Fruit fly (Drosophila melanogaster): ENCODE results near the gene Tmtc2.
"Not testable (repeated sequence)": the region's sequence is repeated elsewhere in the genome, so short reads cannot be mapped to it uniquely, and the experiment has no call there.

Gene Tmtc2

DNA sequence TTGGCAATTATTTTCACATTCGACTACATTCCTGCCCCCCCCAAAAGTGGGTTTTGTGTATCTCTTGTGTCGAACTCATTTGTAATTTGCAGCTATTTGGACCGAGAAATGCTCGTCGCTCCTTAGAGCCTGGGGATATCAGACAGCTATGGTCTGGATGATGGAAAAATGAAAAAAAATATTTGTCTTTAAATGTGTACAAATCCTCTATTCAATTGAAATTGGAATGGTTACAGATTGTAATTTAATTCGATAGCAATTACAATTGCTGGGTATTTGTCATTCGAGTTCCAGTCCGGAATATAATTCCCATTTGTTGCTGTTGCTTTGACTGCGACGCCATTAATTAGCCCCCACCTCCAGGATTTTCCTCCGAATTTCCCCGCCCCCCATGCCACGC, 32.8 kb upstream of the Tmtc2 start:
- no peak for TF ChIP-seq woc (GFP tag; optimal IDR thresholded peaks at IDR 0.05)
- TF ChIP-seq psq (GFP tag; optimal IDR thresholded peaks at IDR 0.05), result no peak
- no peak for TF ChIP-seq CG9705 (GFP tag; optimal IDR thresholded peaks at IDR 0.05)
- no peak for TF ChIP-seq dl (GFP tag; optimal IDR thresholded peaks at IDR 0.05; ENCODE audit: insufficient read depth in 1 of 2, partially characterized antibody in 2 of 2)
- TF ChIP-seq Dfd (GFP tag; optimal IDR thresholded peaks at IDR 0.05), result no peak
- TF ChIP-seq pan (optimal IDR thresholded peaks at IDR 0.05), result no peak
- no peak for TF ChIP-seq Hr78 (GFP tag; optimal IDR thresholded peaks at IDR 0.05)
- TF ChIP-seq HLH106 (tag; optimal IDR thresholded peaks at IDR 0.05), result no peak

DNA sequence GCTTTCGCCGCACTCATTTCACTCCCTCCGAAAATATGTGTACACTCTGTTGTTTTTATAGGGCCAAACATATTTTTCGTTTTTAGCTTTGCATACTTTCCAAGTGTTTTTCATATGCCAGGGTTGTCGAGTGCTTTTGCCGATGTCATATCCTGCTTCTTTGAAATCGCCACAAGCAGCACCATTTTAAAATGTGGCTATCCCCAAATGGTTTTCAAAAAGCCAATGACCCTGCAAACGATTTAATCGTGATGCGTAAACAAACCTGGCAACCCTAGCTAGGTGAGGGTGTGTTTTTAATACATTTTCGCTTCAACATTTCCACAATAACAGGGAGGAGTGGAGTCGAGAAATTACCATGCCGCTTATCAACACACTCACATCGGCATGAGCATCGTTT, 30.1 kb upstream of the Tmtc2 start:
- TF ChIP-seq Dif (GFP tag; optimal IDR thresholded peaks at IDR 0.05; ENCODE audit: partially characterized antibody) (no peak), rgr (GFP tag; optimal IDR thresholded peaks at IDR 0.05) (no peak), fru (GFP tag; optimal IDR thresholded peaks at IDR 0.05) (peak; percentile 2), jim (GFP tag; optimal IDR thresholded peaks at IDR 0.05) (no peak), HLH106 (tag; optimal IDR thresholded peaks at IDR 0.05) (peak; percentile 2), foxo (GFP tag; optimal IDR thresholded peaks at IDR 0.05) (peak in 1 of 2 experiments; percentile 11), OdsH (GFP tag; optimal IDR thresholded peaks at IDR 0.05) (no peak), Dfd (GFP tag; optimal IDR thresholded peaks at IDR 0.05) (no peak), usp (GFP tag; optimal IDR thresholded peaks at IDR 0.05) (no peak)

DNA sequence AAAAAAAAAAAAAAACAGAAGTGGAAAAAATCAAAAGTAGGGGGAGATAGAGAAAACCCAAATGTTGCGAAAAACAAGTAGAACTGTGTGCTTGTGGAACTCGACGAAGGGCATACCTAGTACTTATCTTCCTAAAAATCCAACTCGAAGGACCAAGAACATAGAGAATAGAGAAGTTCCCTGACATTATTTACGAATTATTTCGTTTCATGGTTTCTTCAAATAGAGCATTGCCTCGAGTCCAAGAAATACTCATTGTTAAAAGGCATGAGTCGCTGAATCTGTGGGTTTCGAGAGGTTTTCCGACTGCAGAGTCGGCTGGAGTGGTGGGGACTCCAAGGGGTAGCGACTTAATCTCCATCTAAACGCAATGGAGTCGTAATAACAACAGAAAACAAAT, 29.4 kb upstream of the Tmtc2 start:
- TF ChIP-seq Hr78 (GFP tag; optimal IDR thresholded peaks at IDR 0.05) (no peak), brk (GFP tag; optimal IDR thresholded peaks at IDR 0.05) (no peak), h (GFP tag; optimal IDR thresholded peaks at IDR 0.05) (no peak), dmrt93B (GFP tag; optimal IDR thresholded peaks at IDR 0.05) (no peak)

DNA sequence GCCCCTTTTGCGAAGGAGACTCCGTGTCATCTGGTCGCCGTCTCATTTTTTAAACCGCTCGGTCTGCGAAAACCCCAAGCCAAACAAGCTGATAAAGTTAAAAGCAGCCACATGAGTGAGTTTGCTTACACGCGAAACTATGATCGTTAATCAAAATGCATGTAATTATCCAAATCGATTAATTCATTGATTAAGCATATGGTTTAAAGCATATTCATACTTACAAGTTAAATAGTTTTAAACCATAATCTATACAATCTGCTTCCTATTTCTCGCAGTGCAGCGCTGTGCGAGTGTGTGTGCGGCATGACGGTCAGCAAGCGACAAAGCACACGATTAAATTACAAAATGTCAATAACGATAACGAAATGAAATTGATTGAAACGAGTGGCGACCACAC, 27.1 kb upstream of the Tmtc2 start:
- peak; percentile 25 for TF ChIP-seq br (GFP tag; optimal IDR thresholded peaks at IDR 0.05)
- TF ChIP-seq fru (GFP tag; optimal IDR thresholded peaks at IDR 0.05), result peak; percentile 18
- TF ChIP-seq foxo (GFP tag; optimal IDR thresholded peaks at IDR 0.05), result no peak

DNA sequence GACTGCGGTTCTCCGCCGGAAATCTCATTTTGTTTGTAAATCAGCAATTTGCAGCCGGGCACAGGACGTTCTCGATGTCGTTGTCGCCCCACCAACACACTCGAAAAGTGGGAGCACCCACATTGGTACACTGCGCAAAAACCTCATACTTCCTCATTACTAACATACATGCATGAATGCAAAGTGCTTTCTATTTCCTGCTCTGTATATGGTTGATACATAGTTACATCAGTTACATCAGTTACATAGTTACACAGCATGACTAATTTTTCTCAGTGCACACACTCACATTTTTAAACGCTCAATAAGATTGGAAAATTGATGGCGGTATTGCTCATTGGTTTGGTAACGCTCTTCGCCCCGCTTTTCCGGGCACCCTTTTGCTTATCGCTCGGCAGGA, 25.5 kb upstream of the Tmtc2 start:
- TF ChIP-seq ey (GFP tag; optimal IDR thresholded peaks at IDR 0.05) (no peak), HLH106 (tag; optimal IDR thresholded peaks at IDR 0.05) (no peak), sage (GFP tag; optimal IDR thresholded peaks at IDR 0.05) (no peak), brk (GFP tag; optimal IDR thresholded peaks at IDR 0.05) (no peak), rgr (GFP tag; optimal IDR thresholded peaks at IDR 0.05) (no peak), Hr78 (GFP tag; optimal IDR thresholded peaks at IDR 0.05) (no peak), h (GFP tag; optimal IDR thresholded peaks at IDR 0.05) (no peak), fru (GFP tag; optimal IDR thresholded peaks at IDR 0.05) (no peak), foxo (GFP tag; optimal IDR thresholded peaks at IDR 0.05) (no peak), Hr83 (GFP tag; optimal IDR thresholded peaks at IDR 0.05; ENCODE audit: poor library complexity, severe bottlenecking) (no peak), jim (GFP tag; optimal IDR thresholded peaks at IDR 0.05) (no peak)

DNA sequence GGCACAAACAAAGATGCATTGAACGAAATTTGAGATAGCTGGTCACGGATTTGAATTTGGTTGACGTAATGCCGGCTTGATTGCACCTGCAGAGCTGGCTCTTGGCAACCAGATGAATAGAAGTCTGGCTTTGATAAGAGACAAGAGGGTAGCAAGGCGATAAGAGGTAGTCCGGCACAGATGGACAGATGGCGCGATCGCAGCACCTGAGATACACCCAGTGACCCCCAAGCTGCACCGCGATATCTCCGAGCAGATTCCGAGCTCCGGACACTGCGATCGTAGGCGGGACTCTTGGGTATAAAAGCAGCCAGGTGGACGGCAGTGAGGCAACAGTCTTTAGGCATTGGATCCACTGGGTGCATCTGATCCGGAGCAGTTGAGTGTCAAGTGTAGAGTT, 24.3 kb upstream of the Tmtc2 start, which contains the start of gene Lsp1beta:
Lsp1beta (plus strand) TSS at position 185 of the 400 bp plus-strand sequence.
- TF ChIP-seq Dif (GFP tag; optimal IDR thresholded peaks at IDR 0.05; ENCODE audit: partially characterized antibody) (no peak), Rel (GFP tag; optimal IDR thresholded peaks at IDR 0.05) (no peak), Rel (tag; optimal IDR thresholded peaks at IDR 0.05) (peak; percentile 0)

DNA sequence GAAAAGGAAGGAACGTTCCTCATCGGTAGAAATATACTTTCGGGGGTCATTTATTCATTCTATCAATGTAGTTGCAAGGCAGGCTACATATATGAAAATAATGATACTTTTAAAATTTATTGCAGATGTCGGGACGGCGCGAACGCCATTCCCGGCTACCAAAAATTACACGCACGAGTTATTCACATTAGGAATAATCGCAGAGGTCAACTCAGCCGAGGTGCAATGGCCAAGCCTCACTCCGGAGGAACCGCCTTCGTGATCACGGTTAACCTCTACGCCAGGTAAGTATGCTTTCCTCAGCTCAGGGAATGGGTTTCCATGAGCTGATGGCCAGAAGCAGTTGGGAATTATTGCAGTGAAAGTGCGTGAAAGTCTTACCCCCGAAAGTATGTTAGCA, 21.2 kb upstream of the Tmtc2 start:
- TF ChIP-seq foxo (GFP tag; optimal IDR thresholded peaks at IDR 0.05) (peak in 1 of 2 experiments; percentile 21), Rel (tag; optimal IDR thresholded peaks at IDR 0.05) (peak; percentile 42), h (GFP tag; optimal IDR thresholded peaks at IDR 0.05) (peak; percentile 29), Hnf4 (GFP tag; optimal IDR thresholded peaks at IDR 0.05) (peak; percentile 46), tai (GFP tag; optimal IDR thresholded peaks at IDR 0.05) (peak; percentile 11)
- TF ChIP-seq Rel (GFP tag; optimal IDR thresholded peaks at IDR 0.05), result not testable (repeated sequence)

All from whole organism, wandering third instar larva.